Fruit fly (Drosophila melanogaster) whole organism, embryonic: ENCODE measurements around the gene Idgf4.

ENCODE experiments used
- C15 ChIP-seq: fragments of 200-800 bp; sonication (Bioruptor generic); IDR thresholded peaks from 3 replicates; pipeline ENCODE4 v1.3.6; 2022; ENCODE audit warnings: missing biosample characterization, missing genetic modification characterization
- CG10209 ChIP-seq: fragments of 200-800 bp; sonication (Bioruptor generic); optimal IDR thresholded peaks from 3 replicates; lab custom pipeline; 2017; ENCODE audit warnings: missing biosample characterization, mild to moderate bottlenecking, missing genetic modification characterization, missing genetic modification reagents
- CG17328 ChIP-seq: fragments of 200-800 bp; sonication (Bioruptor generic); IDR thresholded peaks from 2 replicates; pipeline ENCODE4 v1.3.6; 2022; ENCODE audit warnings: missing biosample characterization, missing genetic modification characterization
- CG2678 ChIP-seq: fragments of 200-800 bp; sonication (Bioruptor generic); optimal IDR thresholded peaks from 3 replicates; lab custom pipeline; 2019; ENCODE audit warnings: missing biosample characterization, mild to moderate bottlenecking, missing genetic modification characterization, moderate library complexity
- CG3281 ChIP-seq: fragments of 200-800 bp; sonication (Bioruptor generic); optimal IDR thresholded peaks from 3 replicates; lab custom pipeline; 2017; ENCODE audit warnings: missing biosample characterization, mild to moderate bottlenecking, missing genetic modification characterization
- CG7357 ChIP-seq: fragments of 200-800 bp; sonication (Bioruptor generic); IDR thresholded peaks from 3 replicates; pipeline ENCODE4 v1.3.6; 2022; ENCODE audit warnings: missing biosample characterization, missing genetic modification characterization
- Oaz ChIP-seq: fragments of 200-800 bp; sonication (Bioruptor generic); IDR thresholded peaks from 2 replicates; pipeline ENCODE4 v1.3.6; 2022; ENCODE audit warnings: missing biosample characterization, missing genetic modification characterization
- Rfx ChIP-seq: fragments of 200-800 bp; sonication (Bioruptor generic); IDR thresholded peaks from 2 replicates; pipeline ENCODE4 v1.3.6; 2022; ENCODE audit warnings: missing biosample characterization, missing genetic modification characterization
- en ChIP-seq: fragments of 200-800 bp; sonication (Bioruptor generic); optimal IDR thresholded peaks from 2 replicates; lab custom pipeline; 2016; ENCODE audit warnings: missing biosample characterization, missing genetic modification characterization

dm6 chrX:9881746-9882145, 49.0 kb downstream of the Idgf4 start, which contains the start of gene CG9689:
- TF ChIP-seq Oaz (no peak), CG17328 (GFP tag; lab: Robert Waterston, UW) (no peak), CG3281 (GFP tag; lab: Kevin White, UChicago) (no peak), CG7357 (GFP tag; lab: Robert Waterston, UW) (no peak), C15 (no peak), Rfx (no peak), en (GFP tag; lab: Kevin White, UChicago) (no peak), CG2678 (tag; lab: Kevin White, UChicago) (no peak), CG10209 (GFP tag; lab: Kevin White, UChicago) (no peak)
